Fruit fly (Drosophila melanogaster) whole organism, embryonic: ENCODE measurements around the gene CG5399.
A peak's percentile ranks its signal among the peaks of the same experiment; 100 is the strongest.

Experiments
- ATbp ChIP-seq: fragments of 200-800 bp; sonication (Bioruptor generic); optimal IDR thresholded peaks from 2 replicates; lab custom pipeline; 2017; ENCODE audit warnings: missing biosample characterization, mild to moderate bottlenecking, missing genetic modification characterization, missing genetic modification reagents
- CG12155 ChIP-seq: fragments of 200-800 bp; sonication (Bioruptor generic); optimal IDR thresholded peaks from 3 replicates; lab custom pipeline; 2016; ENCODE audit warnings: missing biosample characterization, missing genetic modification characterization
- CG12299 ChIP-seq: fragments of 200-800 bp; sonication (Bioruptor generic); optimal IDR thresholded peaks from 2 replicates; lab custom pipeline; 2018; ENCODE audit warnings: missing biosample characterization, mild to moderate bottlenecking, missing genetic modification characterization
- CG12744 ChIP-seq: fragments of 200-800 bp; sonication (Bioruptor generic); optimal IDR thresholded peaks from 2 replicates; lab custom pipeline; 2016; ENCODE audit warnings: missing biosample characterization, missing genetic modification characterization
- CG14860 ChIP-seq: fragments of 200-800 bp; sonication (Bioruptor generic); IDR thresholded peaks from 3 replicates; pipeline ENCODE4 v1.3.6; 2022; ENCODE audit warnings: missing biosample characterization, missing genetic modification characterization; ENCODE audit not compliant: partially characterized antibody
- CG15514 ChIP-seq: fragments of 200-800 bp; sonication (Bioruptor generic); optimal IDR thresholded peaks from 3 replicates; lab custom pipeline; 2017; ENCODE audit warnings: missing biosample characterization, missing genetic modification characterization, mild to moderate bottlenecking, moderate library complexity, missing genetic modification reagents
- CG16815 ChIP-seq: fragments of 200-800 bp; sonication (Bioruptor generic); optimal IDR thresholded peaks from 3 replicates; lab custom pipeline; 2017; ENCODE audit warnings: missing biosample characterization, mild to moderate bottlenecking, missing genetic modification characterization
- CG17359 ChIP-seq: fragments of 200-800 bp; sonication (Bioruptor generic); optimal IDR thresholded peaks from 3 replicates; lab custom pipeline; 2018; ENCODE audit warnings: missing biosample characterization, mild to moderate bottlenecking, missing genetic modification characterization, moderate library complexity
- CG17385 ChIP-seq: fragments of 200-800 bp; sonication (Bioruptor generic); optimal IDR thresholded peaks from 3 replicates; lab custom pipeline; 2018; ENCODE audit warnings: missing biosample characterization, mild to moderate bottlenecking, missing genetic modification characterization
- CG17612 ChIP-seq: fragments of 200-800 bp; sonication (Bioruptor generic); IDR thresholded peaks from 2 replicates; pipeline ENCODE4 v1.3.6; 2022; ENCODE audit warnings: missing biosample characterization, missing genetic modification characterization
- CG1792 ChIP-seq: fragments of 200-800 bp; sonication (Bioruptor generic); optimal IDR thresholded peaks from 2 replicates; lab custom pipeline; 2016; ENCODE audit warnings: missing biosample characterization, missing genetic modification characterization
- CG30431 ChIP-seq: fragments of 200-800 bp; sonication (Bioruptor generic); optimal IDR thresholded peaks from 2 replicates; lab custom pipeline; 2017; ENCODE audit warnings: missing biosample characterization, missing genetic modification characterization
- CG31224 ChIP-seq: fragments of 200-800 bp; sonication (Bioruptor generic); IDR thresholded peaks from 2 replicates; pipeline ENCODE4 v1.3.6; 2022; ENCODE audit warnings: missing biosample characterization, missing genetic modification characterization
- CG32767 ChIP-seq: fragments of 200-800 bp; sonication (Bioruptor generic); IDR thresholded peaks from 2 replicates; pipeline ENCODE4 v1.3.6; 2022; ENCODE audit warnings: missing biosample characterization, missing genetic modification characterization
- CG4617 ChIP-seq: fragments of 200-800 bp; sonication (Bioruptor generic); optimal IDR thresholded peaks from 3 replicates; lab custom pipeline; 2016; ENCODE audit warnings: missing biosample characterization, missing genetic modification characterization, borderline replicate concordance
- CG5953 ChIP-seq: fragments of 200-800 bp; sonication (Bioruptor generic); IDR thresholded peaks from 2 replicates; pipeline ENCODE4 v1.3.6; 2022; ENCODE audit warnings: missing biosample characterization, missing genetic modification characterization
- CG7556 ChIP-seq: fragments of 200-800 bp; sonication (Bioruptor generic); optimal IDR thresholded peaks from 2 replicates; lab custom pipeline; 2017; ENCODE audit warnings: missing biosample characterization, mild to moderate bottlenecking, missing genetic modification characterization
- CG7745 ChIP-seq: fragments of 200-800 bp; sonication (Bioruptor generic); optimal IDR thresholded peaks from 2 replicates; lab custom pipeline; 2018; ENCODE audit warnings: missing biosample characterization, mild to moderate bottlenecking, missing genetic modification characterization, moderate library complexity
- CG9932 ChIP-seq: fragments of 200-800 bp; sonication (Bioruptor generic); IDR thresholded peaks from 2 replicates; pipeline ENCODE4 v1.3.6; 2022; ENCODE audit warnings: missing biosample characterization, missing genetic modification characterization
- CoRest ChIP-seq: fragments of 200-800 bp; sonication (Bioruptor generic); optimal IDR thresholded peaks from 3 replicates; lab custom pipeline; 2018; ENCODE audit warnings: missing biosample characterization, mild to moderate bottlenecking, missing genetic modification characterization, moderate library complexity
- CrebB ChIP-seq: fragments of 200-800 bp; sonication (Bioruptor generic); optimal IDR thresholded peaks from 3 replicates; lab custom pipeline; 2018; ENCODE audit warnings: missing biosample characterization, mild to moderate bottlenecking, missing genetic modification characterization
- D19A ChIP-seq: fragments of 200-800 bp; optimal IDR thresholded peaks from 3 replicates; lab custom pipeline; 2019; ENCODE audit warnings: missing biosample characterization, mild to moderate bottlenecking, missing genetic modification characterization, moderate library complexity
- Dip2 ChIP-seq: fragments of 200-800 bp; sonication (Bioruptor generic); IDR thresholded peaks from 2 replicates; pipeline ENCODE4 v1.3.6; 2022; ENCODE audit warnings: missing biosample characterization, missing genetic modification characterization
- Doc3 ChIP-seq: fragments of 200-800 bp; sonication (Bioruptor generic); IDR thresholded peaks from 3 replicates; pipeline ENCODE4 v1.3.6; 2022; ENCODE audit warnings: missing biosample characterization, missing genetic modification characterization; ENCODE audit not compliant: partially characterized antibody
- GATAe ChIP-seq: fragments of 200-800 bp; sonication (Bioruptor generic); conservative IDR thresholded peaks from 2 replicates; pipeline ENCODE4 v1.3.6; 2022; ENCODE audit warnings: missing biosample characterization, missing genetic modification characterization
- Gug ChIP-seq: fragments of 200-800 bp; sonication (Bioruptor generic); IDR thresholded peaks from 4 replicates; pipeline ENCODE4 v1.3.6; 2022; ENCODE audit warnings: missing biosample characterization, missing genetic modification characterization
- HLHmδ ChIP-seq: fragments of 200-800 bp; sonication (Bioruptor generic); optimal IDR thresholded peaks from 2 replicates; lab custom pipeline; 2018; ENCODE audit warnings: missing biosample characterization, mild to moderate bottlenecking, missing genetic modification characterization, moderate library complexity
- Hand ChIP-seq: fragments of 200-800 bp; sonication (Bioruptor generic); optimal IDR thresholded peaks from 2 replicates; lab custom pipeline; 2017; ENCODE audit warnings: mild to moderate bottlenecking, missing biosample characterization, missing genetic modification reagents, missing genetic modification characterization
- Hey ChIP-seq: fragments of 200-800 bp; sonication (Bioruptor generic); optimal IDR thresholded peaks from 3 replicates; lab custom pipeline; 2018; ENCODE audit warnings: missing biosample characterization, mild to moderate bottlenecking, missing genetic modification characterization
- Spps ChIP-seq: fragments of 200-800 bp; sonication (Bioruptor generic); optimal IDR thresholded peaks from 2 replicates; lab custom pipeline; 2018; ENCODE audit warnings: missing biosample characterization, mild to moderate bottlenecking, missing genetic modification characterization
- abd-A ChIP-seq: fragments of 200-800 bp; sonication (Bioruptor generic); optimal IDR thresholded peaks from 3 replicates; lab custom pipeline; 2019; ENCODE audit warnings: missing biosample characterization, mild to moderate bottlenecking, missing genetic modification characterization, moderate library complexity
- al ChIP-seq: fragments of 200-800 bp; sonication (Bioruptor generic); IDR thresholded peaks from 2 replicates; pipeline ENCODE4 v1.3.6; 2022; ENCODE audit warnings: missing biosample characterization, missing genetic modification characterization
- cas ChIP-seq: fragments of 200-800 bp; sonication (Bioruptor generic); IDR thresholded peaks from 2 replicates; pipeline ENCODE4 v1.3.6; 2022; ENCODE audit warnings: missing biosample characterization, missing genetic modification characterization
- crol ChIP-seq: fragments of 200-800 bp; sonication (Bioruptor generic); IDR thresholded peaks from 2 replicates; pipeline ENCODE4 v1.3.6; 2022; ENCODE audit warnings: missing biosample characterization, missing genetic modification characterization
- gcm ChIP-seq: fragments of 200-800 bp; sonication (Bioruptor generic); optimal IDR thresholded peaks from 2 replicates; lab custom pipeline; 2019; ENCODE audit warnings: missing biosample characterization, mild to moderate bottlenecking, missing genetic modification characterization, moderate library complexity
- gcm2 ChIP-seq: fragments of 200-800 bp; sonication (Bioruptor generic); optimal IDR thresholded peaks from 2 replicates; lab custom pipeline; 2016; ENCODE audit warnings: missing biosample characterization, missing genetic modification characterization
- h ChIP-seq: fragments of >200 bp; optimal IDR thresholded peaks from 2 replicates; lab custom pipeline; 2017
- hkb ChIP-seq, 2 experiments: fragments of 200-800 bp in 1 of 2; fragments of >200 bp in 1 of 2; sonication (Bioruptor generic) in 1 of 2; IDR thresholded peaks in 1 of 2; optimal IDR thresholded peaks in 1 of 2; 2 replicates each; pipeline versions ENCODE4 v1.3.6 to Lab custom; 2017 to 2022; ENCODE audit warnings: missing biosample characterization in 1 of 2, missing genetic modification characterization in 1 of 2
- jigr1 ChIP-seq: fragments of 200-800 bp; sonication (Bioruptor generic); IDR thresholded peaks from 3 replicates; pipeline ENCODE4 v1.3.6; 2022; ENCODE audit warnings: missing biosample characterization, missing genetic modification characterization
- lab ChIP-seq: fragments of 200-800 bp; sonication (Bioruptor generic); optimal IDR thresholded peaks from 3 replicates; lab custom pipeline; 2017; ENCODE audit warnings: missing biosample characterization, missing genetic modification characterization, mild to moderate bottlenecking, moderate library complexity, missing genetic modification reagents
- lbe ChIP-seq: fragments of 200-800 bp; sonication (Bioruptor generic); optimal IDR thresholded peaks from 2 replicates; lab custom pipeline; 2016; ENCODE audit warnings: missing biosample characterization, mild to moderate bottlenecking, missing genetic modification characterization
- p53 ChIP-seq: fragments of 200-800 bp; sonication (Bioruptor generic); optimal IDR thresholded peaks from 2 replicates; lab custom pipeline; 2016; ENCODE audit warnings: missing biosample characterization, missing genetic modification characterization
- ro ChIP-seq: fragments of 200-800 bp; sonication (Bioruptor generic); IDR thresholded peaks from 2 replicates; pipeline ENCODE4 v1.3.6; 2022; ENCODE audit warnings: missing biosample characterization, missing genetic modification characterization
- sd ChIP-seq: fragments of 200-800 bp; sonication (Bioruptor generic); optimal IDR thresholded peaks from 3 replicates; lab custom pipeline; 2018; ENCODE audit warnings: missing biosample characterization, mild to moderate bottlenecking, missing genetic modification characterization, moderate library complexity
- tna ChIP-seq: fragments of 200-800 bp; sonication (Bioruptor generic); IDR thresholded peaks from 2 replicates; pipeline ENCODE4 v1.3.6; 2022; ENCODE audit warnings: missing biosample characterization, missing genetic modification characterization; ENCODE audit not compliant: partially characterized antibody
- trem ChIP-seq: fragments of 200-800 bp; optimal IDR thresholded peaks from 3 replicates; lab custom pipeline; 2019; ENCODE audit warnings: missing biosample characterization, mild to moderate bottlenecking, missing genetic modification characterization, moderate library complexity
- wdn ChIP-seq: fragments of 200-800 bp; sonication (Bioruptor generic); IDR thresholded peaks from 2 replicates; pipeline ENCODE4 v1.3.6; 2022; ENCODE audit warnings: missing biosample characterization, missing genetic modification characterization
- zf30C ChIP-seq: fragments of 200-800 bp; sonication (Bioruptor generic); optimal IDR thresholded peaks from 3 replicates; lab custom pipeline; 2018; ENCODE audit warnings: missing biosample characterization, mild to moderate bottlenecking, missing genetic modification characterization

The CG5399 gene

DNA sequence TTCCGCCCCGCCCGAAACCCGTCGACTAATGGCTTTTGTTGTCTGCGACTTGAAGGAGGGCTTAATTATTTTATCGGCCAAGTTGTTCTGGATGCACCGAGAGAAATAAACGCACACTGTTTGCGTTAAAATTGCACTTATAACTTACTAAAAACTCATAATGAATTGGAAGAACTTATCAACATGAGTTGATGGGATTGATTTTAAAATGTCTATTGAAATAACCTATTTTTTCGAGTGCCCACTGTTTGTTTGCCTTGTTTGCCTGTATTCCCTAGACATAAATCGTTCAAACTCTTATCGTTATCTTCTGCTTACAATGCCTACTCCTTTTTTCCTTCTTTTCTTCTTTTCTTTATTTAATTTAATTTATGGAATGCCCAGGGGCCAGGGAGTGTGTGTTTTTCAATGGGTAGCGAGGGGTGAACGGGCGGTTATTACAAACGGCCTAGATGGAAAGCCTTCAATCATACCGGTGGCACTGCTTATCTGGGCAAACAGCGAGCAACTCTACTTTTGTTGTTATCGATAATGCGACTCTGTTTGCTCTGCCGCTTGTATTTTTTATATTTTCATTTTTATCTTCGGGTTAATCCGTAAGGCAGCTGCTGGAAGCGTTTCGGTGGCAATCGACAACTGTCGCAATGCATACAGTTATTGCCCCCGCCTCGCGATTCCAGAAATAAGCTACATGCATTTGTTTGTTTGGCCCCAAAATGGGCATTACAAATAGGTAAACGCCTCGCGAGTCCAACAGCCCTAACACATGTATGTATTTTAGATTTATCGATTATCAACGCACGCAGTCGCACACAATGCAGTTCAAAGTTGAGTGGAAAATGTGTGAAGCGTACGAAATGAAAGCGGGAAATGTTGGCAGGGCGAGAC lies 18.6 kb upstream of the CG5399 start (continued):
- peak; percentile 14 for TF ChIP-seq CG30431 (GFP tag; lab: Kevin White, UChicago)
- no peak for TF ChIP-seq p53 (GFP tag; lab: Kevin White, UChicago)
- TF ChIP-seq ro (GFP tag; lab: Robert Waterston, UW), result no peak
- no peak for TF ChIP-seq tna (GFP tag; lab: Robert Waterston, UW)
- no peak for TF ChIP-seq CG9932 (GFP tag; lab: Robert Waterston, UW)
- TF ChIP-seq lbe, result no peak
- TF ChIP-seq h (lab: Kevin White, UChicago), result no peak
- TF ChIP-seq HLHmδ (GFP tag; lab: Kevin White, UChicago), result no peak
- TF ChIP-seq CG31224 (GFP tag; lab: Robert Waterston, UW), result no peak
- no peak for TF ChIP-seq abd-A (tag; lab: Kevin White, UChicago)
- TF ChIP-seq CG4617 (GFP tag; lab: Kevin White, UChicago), result peak; percentile 17
- TF ChIP-seq gcm, result peak; percentile 10
- no peak for TF ChIP-seq hkb (optimal IDR thresholded peaks at IDR 0.05; lab: Kevin White, UChicago)
- peak; percentile 40; the same call in 1 of the 2 replicates for TF ChIP-seq hkb (GFP tag; IDR thresholded peaks at IDR 0.05; lab: Robert Waterston, UW)
- peak; percentile 35 for TF ChIP-seq CG17385 (GFP tag; lab: Kevin White, UChicago)
- TF ChIP-seq CG7556 (GFP tag; lab: Kevin White, UChicago), result peak; percentile 69
- TF ChIP-seq CG12299, result no peak
- no peak for TF ChIP-seq CG1792
- peak; percentile 34 for TF ChIP-seq D19A
- TF ChIP-seq ATbp (GFP tag; lab: Kevin White, UChicago), result peak; percentile 79
- no peak for TF ChIP-seq GATAe
- TF ChIP-seq Dip2, result no peak
- TF ChIP-seq al (GFP tag; lab: Robert Waterston, UW), result no peak
- no peak for TF ChIP-seq Spps (tag; lab: Kevin White, UChicago)
- peak; percentile 34; the same call in 1 of the 2 replicates for TF ChIP-seq CG5953 (GFP tag; lab: Robert Waterston, UW)
- peak; percentile 75 for TF ChIP-seq crol (GFP tag; lab: Robert Waterston, UW)
- TF ChIP-seq Gug, result peak; percentile 22; the same call in 1 of the 4 replicates
- peak; percentile 40 for TF ChIP-seq lab
- TF ChIP-seq CG17359 (tag; lab: Kevin White, UChicago), result peak; percentile 62
- TF ChIP-seq Hey (tag; lab: Kevin White, UChicago), result no peak
- no peak for TF ChIP-seq CG14860 (GFP tag; lab: Robert Waterston, UW)
- peak; percentile 57 for TF ChIP-seq CoRest (tag; lab: Kevin White, UChicago)
- TF ChIP-seq gcm2 (GFP tag; lab: Kevin White, UChicago), result no peak
- peak; percentile 53 for TF ChIP-seq CrebB (tag; lab: Kevin White, UChicago)
- peak; percentile 78 for TF ChIP-seq CG7745 (tag; lab: Kevin White, UChicago)
- no peak for TF ChIP-seq cas (GFP tag; lab: Robert Waterston, UW)
- no peak for TF ChIP-seq CG16815 (GFP tag; lab: Kevin White, UChicago)
- TF ChIP-seq sd (tag; lab: Kevin White, UChicago), result no peak
- no peak for TF ChIP-seq CG12155 (GFP tag; lab: Kevin White, UChicago)
- TF ChIP-seq trem (tag; lab: Kevin White, UChicago), result no peak
- peak; percentile 30 for TF ChIP-seq zf30C (GFP tag; lab: Kevin White, UChicago)
- no peak for TF ChIP-seq CG15514
- no peak for TF ChIP-seq CG17612
- no peak for TF ChIP-seq CG32767 (GFP tag; lab: Robert Waterston, UW)
- no peak for TF ChIP-seq Hand (GFP tag; lab: Kevin White, UChicago)
- no peak for TF ChIP-seq CG12744 (GFP tag; lab: Kevin White, UChicago)
- no peak for TF ChIP-seq jigr1 (GFP tag; lab: Robert Waterston, UW)
- no peak for TF ChIP-seq Doc3 (GFP tag; lab: Robert Waterston, UW)
- no peak for TF ChIP-seq wdn
